Fruit fly (Drosophila melanogaster): ENCODE measurements around the gene CG11037.

The CG11037 gene

DNA sequence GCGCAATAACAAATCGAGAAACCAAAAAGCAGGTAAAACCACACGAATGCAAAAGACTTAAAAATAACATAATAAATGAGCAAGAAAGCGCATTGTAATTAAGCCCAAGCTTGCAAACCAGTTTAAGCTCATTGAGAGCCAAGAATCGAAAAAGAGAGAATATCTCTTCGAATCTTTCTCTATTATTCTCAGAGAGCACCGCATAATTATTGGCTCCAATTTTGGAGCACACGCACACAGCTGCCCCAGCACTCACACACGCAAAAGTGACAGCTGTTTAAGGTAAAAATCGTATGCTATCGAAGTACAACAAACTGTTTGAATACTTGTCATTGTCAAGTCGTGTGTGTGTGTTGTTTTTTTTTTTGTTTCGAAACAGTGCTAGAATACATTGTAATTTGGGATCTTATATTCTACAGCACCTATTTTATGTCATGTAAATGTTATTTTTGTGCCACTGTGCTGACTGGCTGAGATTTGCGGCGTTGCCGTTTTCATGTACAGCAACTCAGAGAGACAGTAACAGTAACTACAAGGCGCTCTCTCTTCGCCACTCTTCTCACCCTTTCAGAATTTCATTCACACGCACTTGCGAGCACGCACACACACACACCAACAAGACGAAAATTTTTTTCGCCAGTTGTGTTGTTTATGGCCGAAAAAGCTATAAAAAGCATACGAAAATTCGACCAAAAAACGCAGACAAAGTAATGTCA is 48.4 kb upstream of the CG11037 start (continued):
- TF ChIP-seq CG10366 (GFP tag; IDR thresholded peaks at IDR 0.05), result peak; percentile 69
- peak; percentile 47 for TF ChIP-seq ATbp (GFP tag; optimal IDR thresholded peaks at IDR 0.05)
- TF ChIP-seq lmd (GFP tag; IDR thresholded peaks at IDR 0.05), result no peak; the same call in 1 of the 2 replicates
- no peak for TF ChIP-seq Tbp (GFP tag; optimal IDR thresholded peaks at IDR 0.05)
- peak; percentile 59; the same call in 1 of the 2 replicates for TF ChIP-seq ranshi (GFP tag; IDR thresholded peaks at IDR 0.05)
- peak; percentile 61 for TF ChIP-seq CG34422 (GFP tag; IDR thresholded peaks at IDR 0.05)
- peak; percentile 15 for TF ChIP-seq Vsx1 (GFP tag; optimal IDR thresholded peaks at IDR 0.05)
- peak; percentile 55 for TF ChIP-seq Atf-2 (GFP tag; optimal IDR thresholded peaks at IDR 0.05)
- TF ChIP-seq CG3407 (GFP tag; optimal IDR thresholded peaks at IDR 0.05), result peak; percentile 100
- peak; percentile 82 for TF ChIP-seq pros (GFP tag; optimal IDR thresholded peaks at IDR 0.05)
- TF ChIP-seq CG32767 (GFP tag; IDR thresholded peaks at IDR 0.05), result peak; percentile 61; the same call in 1 of the 2 replicates
- TF ChIP-seq CG6254 (GFP tag; optimal IDR thresholded peaks at IDR 0.05), result no peak
- peak; percentile 22 for TF ChIP-seq CoRest (tag; optimal IDR thresholded peaks at IDR 0.05)
- TF ChIP-seq aop (GFP tag; IDR thresholded peaks at IDR 0.05), result no peak
- no peak; the same call in 1 of the 2 replicates for TF ChIP-seq CG9932 (GFP tag; IDR thresholded peaks at IDR 0.05)
- TF ChIP-seq seq (GFP tag; IDR thresholded peaks at IDR 0.05), result peak; percentile 66; the same call in 1 of the 2 replicates
- peak; percentile 23 for TF ChIP-seq CG10543 (GFP tag; optimal IDR thresholded peaks at IDR 0.05)
- TF ChIP-seq CG13424 (tag; optimal IDR thresholded peaks at IDR 0.05), result peak; percentile 21
- peak in 1 of 2 experiments; percentile 46 for TF ChIP-seq Hr51 (GFP tag; optimal IDR thresholded peaks at IDR 0.05)
- no peak for TF ChIP-seq crc (GFP tag; optimal IDR thresholded peaks at IDR 0.05)
- peak; percentile 73 for TF ChIP-seq CG6689 (GFP tag; IDR thresholded peaks at IDR 0.05)
- TF ChIP-seq corto (GFP tag; optimal IDR thresholded peaks at IDR 0.05), result peak; percentile 57
- TF ChIP-seq cwo (GFP tag; optimal IDR thresholded peaks at IDR 0.05), result peak; percentile 71
- no peak for TF ChIP-seq CG1602 (GFP tag; optimal IDR thresholded peaks at IDR 0.05)
- TF ChIP-seq CG10431 (GFP tag; optimal IDR thresholded peaks at IDR 0.05), result no peak
- TF ChIP-seq CG33213 (GFP tag; optimal IDR thresholded peaks at IDR 0.05), result peak; percentile 20
- peak; percentile 75 for TF ChIP-seq Atf6 (GFP tag; IDR thresholded peaks at IDR 0.05)
- TF ChIP-seq Nf-YB (GFP tag; optimal IDR thresholded peaks at IDR 0.05), result no peak
- TF ChIP-seq al (GFP tag; IDR thresholded peaks at IDR 0.05), result peak; percentile 32; the same call in 1 of the 2 replicates
- peak; percentile 43 for TF ChIP-seq CG3281 (GFP tag; optimal IDR thresholded peaks at IDR 0.05)
- peak; percentile 46 for TF ChIP-seq CG30403 (GFP tag; optimal IDR thresholded peaks at IDR 0.05)
- peak; percentile 70 for TF ChIP-seq lab (GFP tag; optimal IDR thresholded peaks at IDR 0.05)
- TF ChIP-seq nau (GFP tag; optimal IDR thresholded peaks at IDR 0.05), result peak; percentile 30
- TF ChIP-seq CG12744 (GFP tag; optimal IDR thresholded peaks at IDR 0.05), result peak; percentile 2
- peak; percentile 9 for TF ChIP-seq CG17385 (GFP tag; optimal IDR thresholded peaks at IDR 0.05)
- 0 out of 2 replicates have a peak, but pooled peaks have one; percentile 14 for TF ChIP-seq onecut (GFP tag; IDR thresholded peaks at IDR 0.05)
- peak; percentile 53 for TF ChIP-seq Side (GFP tag; optimal IDR thresholded peaks at IDR 0.05)
- TF ChIP-seq pita (GFP tag; optimal IDR thresholded peaks at IDR 0.05), result no peak
- TF ChIP-seq Fer3 (tag; optimal IDR thresholded peaks at IDR 0.05), result peak; percentile 32
- no peak for TF ChIP-seq Dp (GFP tag; optimal IDR thresholded peaks at IDR 0.05)
- peak; percentile 50 for TF ChIP-seq Meics (GFP tag; optimal IDR thresholded peaks at IDR 0.05)
- no peak for TF ChIP-seq CG31365 (tag; optimal IDR thresholded peaks at IDR 0.05)
- TF ChIP-seq slou (GFP tag; optimal IDR thresholded peaks at IDR 0.05), result no peak
- peak; percentile 4 for TF ChIP-seq CG17829 (tag; optimal IDR thresholded peaks at IDR 0.05)
- TF ChIP-seq nom (GFP tag; optimal IDR thresholded peaks at IDR 0.05), result no peak
- TF ChIP-seq tin (GFP tag; optimal IDR thresholded peaks at IDR 0.05), result peak; percentile 22
- no peak for TF ChIP-seq CG15011 (GFP tag; optimal IDR thresholded peaks at IDR 0.05)
- TF ChIP-seq CG13775 (GFP tag; optimal IDR thresholded peaks at IDR 0.05), result peak; percentile 35
- no peak for TF ChIP-seq btn (GFP tag; optimal IDR thresholded peaks at IDR 0.05)
